Worm (Caenorhabditis elegans): Measurements from ENCODE around the gene npr-42.

npr-42 gene

ce11 chrII:4230816-4231435 lies 45.1 kb upstream of the npr-42 start, which contains the start of gene C16A11.10:
Gene C16A11.10, plus strand, starts transcription at chrII:4231385.
- TF ChIP-seq pqm-1 (tag; optimal IDR thresholded peaks at IDR 0.05) (no peak), ceh-8 (GFP tag; optimal IDR thresholded peaks at IDR 0.05) (no peak), lin-35 (GFP tag; optimal IDR thresholded peaks at IDR 0.05) (no peak), nhr-19 (GFP tag; conservative IDR thresholded peaks at IDR 0.05) (no peak), rnt-1 (tag; optimal IDR thresholded peaks at IDR 0.05) (no peak), nhr-28 (tag; optimal IDR thresholded peaks at IDR 0.05) (no peak), unc-86 (tag; optimal IDR thresholded peaks at IDR 0.05) (no peak), elt-2 (tag; optimal IDR thresholded peaks at IDR 0.05) (no peak)

DNA sequence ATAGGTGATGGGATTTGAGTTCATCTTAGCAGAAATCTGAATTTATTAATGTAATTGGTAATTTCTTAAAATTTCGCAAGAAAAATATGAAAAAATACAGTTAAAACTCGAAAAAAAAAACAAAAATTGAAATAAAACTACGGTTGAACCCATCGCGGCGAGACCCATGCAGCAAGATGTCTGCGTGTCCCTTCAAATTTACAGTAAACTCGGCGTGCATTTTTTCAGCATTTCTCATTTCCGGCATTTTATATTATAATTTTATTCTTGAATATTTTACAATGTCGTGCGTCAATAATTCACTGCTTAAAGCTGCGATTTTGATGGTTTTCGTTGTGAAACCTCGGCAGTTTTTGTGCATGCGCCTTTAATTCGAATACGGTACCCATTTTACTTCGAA lies 40.0 kb upstream of the npr-42 start, which contains the start of gene fbxc-43:
Gene fbxc-43 (minus strand): TSS at position 38 of the 400 bp plus-strand sequence.
- TF ChIP-seq F16B12.6 (tag; optimal IDR thresholded peaks at IDR 0.05) (no peak), ceh-82 (tag; optimal IDR thresholded peaks at IDR 0.05) (no peak), hpl-2 (GFP tag; optimal IDR thresholded peaks at IDR 0.05) (no peak), dsc-1 (tag; optimal IDR thresholded peaks at IDR 0.05) (no peak), dpl-1 (GFP tag; optimal IDR thresholded peaks at IDR 0.05) (no peak), C16A3.4 (tag; optimal IDR thresholded peaks at IDR 0.05) (no peak), alr-1 (tag; optimal IDR thresholded peaks at IDR 0.05; ENCODE audit: borderline replicate concordance) (no peak), ztf-11 (tag; optimal IDR thresholded peaks at IDR 0.05) (no peak), egl-13 (tag; optimal IDR thresholded peaks at IDR 0.05) (no peak), tlp-1 (tag; optimal IDR thresholded peaks at IDR 0.05) (no peak), nhr-47 (tag; optimal IDR thresholded peaks at IDR 0.05) (no peak), snpc-4 (tag; optimal IDR thresholded peaks at IDR 0.05) (no peak), nhr-85 (tag) (no peak), pqm-1 (tag; optimal IDR thresholded peaks at IDR 0.05) (no peak), ceh-90 (tag; optimal IDR thresholded peaks at IDR 0.05) (no peak), efl-3 (GFP tag; optimal IDR thresholded peaks at IDR 0.05) (no peak), zip-4 (GFP tag; optimal IDR thresholded peaks at IDR 0.05) (no peak), ztf-4 (tag; optimal IDR thresholded peaks at IDR 0.05) (no peak)

- TF ChIP-seq aly-2 (tag; optimal IDR thresholded peaks at IDR 0.05) (no peak), ceh-8 (GFP tag; optimal IDR thresholded peaks at IDR 0.05) (no peak), nhr-90 (tag; optimal IDR thresholded peaks at IDR 0.05; ENCODE audit: poor library complexity) (peak; percentile 46), C34B4.2 (tag; optimal IDR thresholded peaks at IDR 0.05) (no peak), rnt-1 (tag; optimal IDR thresholded peaks at IDR 0.05) (no peak), lin-39 (tag; optimal IDR thresholded peaks at IDR 0.05) (no peak), fkh-4 (tag; optimal IDR thresholded peaks at IDR 0.05; ENCODE audit: borderline replicate concordance) (no peak), skn-1 (tag; optimal IDR thresholded peaks at IDR 0.05) (peak; percentile 31), ets-5 (GFP tag; IDR thresholded peaks at IDR 0.05) (no peak), tbx-2 (tag; optimal IDR thresholded peaks at IDR 0.05) (peak; percentile 33), F16B12.6 (tag; optimal IDR thresholded peaks at IDR 0.05) (peak; percentile 32), zag-1 (tag; optimal IDR thresholded peaks at IDR 0.05) (no peak), nhr-20 (tag; optimal IDR thresholded peaks at IDR 0.05) (peak; percentile 34), ztf-11 (tag; optimal IDR thresholded peaks at IDR 0.05) (peak in 1 of 2 experiments; percentile 24), swsn-7 (tag; optimal IDR thresholded peaks at IDR 0.05) (peak; percentile 51), efl-1 (optimal IDR thresholded peaks at IDR 0.05) (peak; percentile 31 to 59), efl-1 (GFP tag; optimal IDR thresholded peaks at IDR 0.05 in 1 of 2) (peak; percentile 20 to 94), mef-2 (tag; optimal IDR thresholded peaks at IDR 0.05) (no peak), isw-1 (GFP tag; IDR thresholded peaks at IDR 0.05) (no peak), snpc-4 (tag; optimal IDR thresholded peaks at IDR 0.05) (peak; percentile 41), unc-62 (GFP tag; optimal IDR thresholded peaks at IDR 0.05) (no peak), ama-1 (optimal IDR thresholded peaks at IDR 0.05) (no peak), unc-130 (tag; optimal IDR thresholded peaks at IDR 0.05) (peak; percentile 55), lin-35 (GFP tag; optimal IDR thresholded peaks at IDR 0.05) (peak in 1 of 2 experiments; percentile 39), lsy-2 (tag; optimal IDR thresholded peaks at IDR 0.05) (peak; percentile 51 to 54), fos-1 (tag; optimal IDR thresholded peaks at IDR 0.05) (no peak), Y116A8C.19 (tag; optimal IDR thresholded peaks at IDR 0.05; ENCODE audit: borderline replicate concordance) (no peak), sup-37 (GFP tag; optimal IDR thresholded peaks at IDR 0.05) (no peak), nhr-28 (tag; optimal IDR thresholded peaks at IDR 0.05) (no peak), elt-2 (tag; optimal IDR thresholded peaks at IDR 0.05) (peak; percentile 69), nhr-11 (tag; optimal IDR thresholded peaks at IDR 0.05) (no peak), efl-3 (GFP tag; optimal IDR thresholded peaks at IDR 0.05) (no peak), ceh-88 (GFP tag; IDR thresholded peaks at IDR 0.05) (no peak)
Measured at ce11 chrII:4237701-4238214, 38.2 kb upstream of the npr-42 start, which contains the start of the genes fbxc-44 and C16A11.2. Gene fbxc-44, minus strand, starts transcription at chrII:4237751. Gene C16A11.2, plus strand, starts transcription at chrII:4238203.
